Fruit fly (Drosophila melanogaster): Measurements from ENCODE around the gene Antp.

DNA sequence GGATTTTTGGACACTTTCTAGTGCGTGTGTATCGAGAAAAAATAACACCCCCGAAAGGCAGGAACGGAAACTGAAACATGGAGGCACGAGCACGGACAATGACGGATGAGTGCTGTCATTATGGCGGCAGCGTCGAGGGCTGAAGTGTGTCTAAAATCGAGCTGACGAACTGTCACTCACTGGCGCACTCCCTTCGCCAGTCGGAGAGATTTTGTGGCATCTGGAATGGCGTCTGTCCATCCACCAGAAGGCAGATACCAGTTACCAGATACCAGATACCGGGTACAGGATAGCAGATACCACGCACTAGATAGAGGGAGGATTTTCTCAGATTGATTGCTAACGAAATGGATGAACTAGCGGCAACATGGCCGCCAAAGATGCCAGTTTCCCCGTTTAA lies 61.3 kb downstream of the Antp start:
- TF ChIP-seq Dll (optimal IDR thresholded peaks at IDR 0.05): no peak
- no peak for TF ChIP-seq pan (optimal IDR thresholded peaks at IDR 0.05)
- TF ChIP-seq CG8478 (optimal IDR thresholded peaks at IDR 0.05): no peak

All from whole organism.